Worm (Caenorhabditis elegans): ENCODE measurements around the gene tag-120.

The tag-120 gene

DNA sequence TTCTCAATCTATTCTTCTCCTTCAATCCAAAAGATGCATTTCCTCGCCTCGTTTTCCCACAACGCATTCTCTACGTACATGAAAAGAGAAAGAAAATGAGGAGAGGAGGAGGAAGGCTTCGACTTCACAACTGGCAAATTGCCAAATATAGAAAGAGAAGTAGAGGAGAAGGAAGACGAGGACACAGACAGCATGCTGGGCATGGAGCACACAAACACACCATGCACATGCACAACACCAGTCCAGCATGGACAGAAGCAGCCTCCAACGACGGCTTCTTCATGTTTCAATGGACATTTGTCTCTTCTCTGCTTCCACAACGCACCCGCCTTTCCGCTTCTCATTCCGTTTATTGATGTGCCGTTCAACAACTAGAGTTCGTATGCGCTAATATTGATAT lies 45.0 kb downstream of the tag-120 start:
- no peak for TF ChIP-seq akir-1 (GFP tag; optimal IDR thresholded peaks at IDR 0.05)
- TF ChIP-seq Y56A3A.18 (GFP tag; IDR thresholded peaks at IDR 0.05): 0 out of 2 replicates have a peak, but pooled peaks have one; percentile 28
- no peak for TF ChIP-seq F55B11.4 (tag; optimal IDR thresholded peaks at IDR 0.05; ENCODE audit: borderline replicate concordance, insufficient read depth)
- no peak for TF ChIP-seq C06A6.2 (GFP tag; conservative IDR thresholded peaks at IDR 0.05)
- TF ChIP-seq K12H6.12 (tag; optimal IDR thresholded peaks at IDR 0.05): peak; percentile 5
- TF ChIP-seq mxl-1 (tag; optimal IDR thresholded peaks at IDR 0.05): no peak
- peak; percentile 21 for TF ChIP-seq ZK185.1 (tag; optimal IDR thresholded peaks at IDR 0.05; ENCODE audit: poor library complexity, severe bottlenecking)

DNA sequence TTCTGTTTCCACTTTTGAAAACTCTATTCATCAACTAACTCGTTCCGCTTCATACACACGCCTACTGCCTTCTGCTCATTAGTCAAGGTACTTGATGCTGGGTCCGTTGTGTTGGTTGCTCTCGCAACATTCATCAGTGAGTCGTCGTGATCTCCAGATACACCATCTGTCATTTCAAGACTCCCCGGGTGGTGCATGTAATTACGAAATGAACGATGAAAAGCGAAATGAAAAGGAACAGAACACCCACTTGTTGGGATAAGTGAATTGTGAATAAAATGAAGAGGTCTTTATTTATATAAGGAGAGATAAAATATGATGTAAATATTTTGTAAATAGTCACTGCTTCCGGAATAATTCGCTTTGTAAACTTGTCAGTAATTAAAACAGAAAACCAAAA lies 45.7 kb downstream of the tag-120 start:
- TF ChIP-seq B0336.3 (GFP tag; IDR thresholded peaks at IDR 0.05) (no peak), mcd-1 (GFP tag; IDR thresholded peaks at IDR 0.05) (no peak), lin-35 (GFP tag; optimal IDR thresholded peaks at IDR 0.05) (no peak), hmg-20 (GFP tag; IDR thresholded peaks at IDR 0.05) (no peak), egl-18 (GFP tag; IDR thresholded peaks at IDR 0.05) (no peak), mes-4 (tag; optimal IDR thresholded peaks at IDR 0.05) (no peak), T26A5.8 (tag; optimal IDR thresholded peaks at IDR 0.05) (no peak), snpc-3.4 (tag; optimal IDR thresholded peaks at IDR 0.05) (no peak), nfya-2 (GFP tag; IDR thresholded peaks at IDR 0.05) (no peak), lsy-27 (tag; optimal IDR thresholded peaks at IDR 0.05; ENCODE audit: borderline replicate concordance, insufficient read depth) (no peak), dpff-1 (tag; optimal IDR thresholded peaks at IDR 0.05) (no peak), die-1 (tag; optimal IDR thresholded peaks at IDR 0.05) (no peak), nhr-27 (tag; optimal IDR thresholded peaks at IDR 0.05) (no peak), akir-1 (GFP tag; optimal IDR thresholded peaks at IDR 0.05) (no peak)

DNA sequence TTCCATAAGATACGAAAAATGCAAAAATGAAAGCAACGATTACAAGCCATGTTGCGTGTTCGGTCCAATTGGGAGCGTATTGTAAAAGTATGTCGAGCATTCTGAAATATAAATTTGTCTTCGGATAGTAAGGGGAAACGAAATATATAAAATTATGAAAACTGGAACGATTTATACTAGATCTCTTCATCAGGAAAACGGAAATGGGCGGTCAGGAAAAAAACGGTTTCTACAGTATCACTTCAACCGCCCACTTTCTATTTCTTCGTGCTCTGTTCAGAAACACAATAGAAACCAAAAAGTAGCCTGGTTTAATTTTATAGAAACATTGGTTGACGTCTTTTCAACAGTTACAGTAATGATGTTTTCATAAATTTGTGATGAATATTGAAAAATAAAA lies 48.1 kb downstream of the tag-120 start, which contains the start of gene pitr-4:
Gene pitr-4 (minus strand): TSS at position 101 of the 400 bp plus-strand sequence.
- TF ChIP-seq Y95B8A.8 (GFP tag; IDR thresholded peaks at IDR 0.05) (no peak), B0019.2 (GFP tag; conservative IDR thresholded peaks at IDR 0.05) (no peak), bed-1 (GFP tag; IDR thresholded peaks at IDR 0.05) (no peak), T26A5.8 (tag; optimal IDR thresholded peaks at IDR 0.05) (no peak), Y67H2A.10 (GFP tag; conservative IDR thresholded peaks at IDR 0.05) (no peak), mxl-1 (tag; optimal IDR thresholded peaks at IDR 0.05) (no peak), madf-8 (GFP tag; conservative IDR thresholded peaks at IDR 0.05) (no peak), snpc-1.1 (tag; optimal IDR thresholded peaks at IDR 0.05; ENCODE audit: insufficient read depth) (no peak), nhr-80 (tag; optimal IDR thresholded peaks at IDR 0.05) (no peak), attf-5 (GFP tag; optimal IDR thresholded peaks at IDR 0.05) (no peak), lag-1 (GFP tag; IDR thresholded peaks at IDR 0.05) (no peak), F33H1.4 (GFP tag; IDR thresholded peaks at IDR 0.05) (no peak), F52B5.7 (tag; optimal IDR thresholded peaks at IDR 0.05) (no peak), zim-3 (tag; optimal IDR thresholded peaks at IDR 0.05) (no peak), nhr-120 (GFP tag; IDR thresholded peaks at IDR 0.05) (no peak), ztf-28 (GFP tag; IDR thresholded peaks at IDR 0.05) (no peak), atf-7 (tag; optimal IDR thresholded peaks at IDR 0.05) (no peak), cebp-1 (GFP tag; IDR thresholded peaks at IDR 0.05) (no peak), cebp-1 (tag; optimal IDR thresholded peaks at IDR 0.05) (no peak)

Measured in whole organism, young adult.